Worm (Caenorhabditis elegans): ENCODE results near the gene moc-2.

DNA sequence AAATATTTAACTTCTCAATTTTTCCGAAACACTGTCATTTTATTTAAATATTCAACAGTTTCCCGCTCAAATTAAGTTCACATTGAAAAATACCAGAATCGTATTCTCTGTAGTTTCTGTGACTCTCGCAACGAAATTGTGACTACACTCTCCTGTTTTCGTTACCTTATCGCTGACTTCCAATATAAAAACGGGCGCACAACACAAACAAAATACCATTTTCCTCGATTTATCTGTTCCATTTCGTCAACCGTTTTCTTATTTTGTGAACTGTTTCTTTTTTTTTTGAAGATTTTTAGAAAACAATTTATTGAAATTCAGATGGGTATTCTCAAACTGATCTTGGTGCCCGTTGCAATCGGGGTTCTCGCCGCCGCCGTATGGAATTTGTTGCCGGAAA lies 5.1 kb downstream of the moc-2 start, which contains the start of gene W01A11.1:
- no peak for TF ChIP-seq ref-1 (GFP tag; conservative IDR thresholded peaks at IDR 0.05)
- TF ChIP-seq med-1 (GFP tag; optimal IDR thresholded peaks at IDR 0.05; ENCODE audit: insufficient read depth): no peak
- no peak for TF ChIP-seq klf-2 (GFP tag; conservative IDR thresholded peaks at IDR 0.05)

Data from whole organism, midembryonic.